Fruit fly (Drosophila melanogaster) whole organism, embryonic: Measurements from ENCODE around the gene CG12995.

ENCODE experiments used
- Abd-B ChIP-seq: fragments of 200-800 bp; sonication (Bioruptor generic); optimal IDR thresholded peaks from 2 replicates; lab custom pipeline; 2018; ENCODE audit warnings: missing biosample characterization, mild to moderate bottlenecking, missing genetic modification characterization, moderate library complexity
- B-H1 ChIP-seq: fragments of 200-800 bp; sonication (Bioruptor generic); IDR thresholded peaks from 3 replicates; pipeline ENCODE4 v1.3.6; 2022; ENCODE audit warnings: missing biosample characterization, missing genetic modification characterization
- Bgb ChIP-seq: fragments of 200-800 bp; sonication (Bioruptor generic); IDR thresholded peaks from 2 replicates; pipeline ENCODE4 v1.3.6; 2022; ENCODE audit warnings: missing biosample characterization, missing genetic modification characterization; ENCODE audit not compliant: partially characterized antibody
- Bteb2 ChIP-seq: fragments of 200-800 bp; sonication (Bioruptor generic); optimal IDR thresholded peaks from 2 replicates; lab custom pipeline; 2016; ENCODE audit warnings: missing biosample characterization, missing genetic modification characterization
- CG10321 ChIP-seq: fragments of 200-800 bp; sonication (Bioruptor generic); IDR thresholded peaks from 2 replicates; pipeline ENCODE4 v1.3.6; 2022; ENCODE audit warnings: missing biosample characterization, missing genetic modification characterization
- CG10462 ChIP-seq: fragments of 200-800 bp; sonication (Bioruptor generic); optimal IDR thresholded peaks from 2 replicates; lab custom pipeline; 2016; ENCODE audit warnings: missing biosample characterization, missing genetic modification characterization
- CG10565 ChIP-seq: fragments of 200-800 bp; sonication (Bioruptor generic); optimal IDR thresholded peaks from 3 replicates; lab custom pipeline; 2016; ENCODE audit warnings: missing biosample characterization, mild to moderate bottlenecking, missing genetic modification characterization
- CG11093 ChIP-seq: fragments of 200-800 bp; sonication (Bioruptor generic); IDR thresholded peaks from 3 replicates; pipeline ENCODE4 v1.3.6; 2022; ENCODE audit warnings: missing biosample characterization, missing genetic modification characterization
- CG11247 ChIP-seq: fragments of 200-800 bp; sonication (Bioruptor generic); IDR thresholded peaks from 2 replicates; pipeline ENCODE4 v1.3.6; 2022; ENCODE audit warnings: missing biosample characterization, missing genetic modification characterization
- CG12299 ChIP-seq: fragments of 200-800 bp; sonication (Bioruptor generic); optimal IDR thresholded peaks from 2 replicates; lab custom pipeline; 2018; ENCODE audit warnings: missing biosample characterization, mild to moderate bottlenecking, missing genetic modification characterization
- CG15011 ChIP-seq: fragments of 200-800 bp; sonication (Bioruptor generic); optimal IDR thresholded peaks from 3 replicates; lab custom pipeline; 2018; ENCODE audit warnings: missing biosample characterization, mild to moderate bottlenecking, missing genetic modification characterization
- CG1647 ChIP-seq: fragments of 200-800 bp; sonication (Bioruptor generic); optimal IDR thresholded peaks from 3 replicates; lab custom pipeline; 2016; ENCODE audit warnings: missing biosample characterization, missing genetic modification characterization
- CG30020 ChIP-seq: fragments of 200-800 bp; optimal IDR thresholded peaks from 2 replicates; lab custom pipeline; 2019; ENCODE audit warnings: missing biosample characterization, mild to moderate bottlenecking, missing genetic modification characterization, moderate library complexity
- CG34224 ChIP-seq: fragments of 200-800 bp; sonication (Bioruptor generic); IDR thresholded peaks from 3 replicates; pipeline ENCODE4 v1.3.6; 2022; ENCODE audit warnings: missing biosample characterization, missing genetic modification characterization; ENCODE audit not compliant: partially characterized antibody
- CG3847 ChIP-seq: fragments of 200-800 bp; sonication (Bioruptor generic); IDR thresholded peaks from 2 replicates; pipeline ENCODE4 v1.3.6; 2022; ENCODE audit warnings: missing biosample characterization, missing genetic modification characterization
- CG42726 ChIP-seq: fragments of 200-800 bp; sonication (Bioruptor generic); IDR thresholded peaks from 2 replicates; pipeline ENCODE4 v1.3.6; 2022; ENCODE audit warnings: missing biosample characterization, missing genetic modification characterization; ENCODE audit not compliant: partially characterized antibody
- CG4282 ChIP-seq: fragments of 200-800 bp; sonication (Bioruptor generic); optimal IDR thresholded peaks from 2 replicates; lab custom pipeline; 2016; ENCODE audit warnings: missing biosample characterization, missing genetic modification characterization
- CG7271 ChIP-seq: fragments of 200-800 bp; sonication (Bioruptor generic); optimal IDR thresholded peaks from 2 replicates; lab custom pipeline; 2018; ENCODE audit warnings: missing biosample characterization, mild to moderate bottlenecking, missing genetic modification characterization, moderate library complexity
- CG8944 ChIP-seq: fragments of 200-800 bp; sonication (Bioruptor generic); optimal IDR thresholded peaks from 3 replicates; lab custom pipeline; 2016; ENCODE audit warnings: missing biosample characterization, missing genetic modification characterization
- CG9817 ChIP-seq: fragments of 200-800 bp; sonication (Bioruptor generic); optimal IDR thresholded peaks from 2 replicates; lab custom pipeline; 2018; ENCODE audit warnings: missing biosample characterization, mild to moderate bottlenecking, missing genetic modification characterization, moderate library complexity
- CrebB ChIP-seq: fragments of 200-800 bp; sonication (Bioruptor generic); optimal IDR thresholded peaks from 3 replicates; lab custom pipeline; 2018; ENCODE audit warnings: missing biosample characterization, mild to moderate bottlenecking, missing genetic modification characterization
- Dip2 ChIP-seq: fragments of 200-800 bp; sonication (Bioruptor generic); IDR thresholded peaks from 2 replicates; pipeline ENCODE4 v1.3.6; 2022; ENCODE audit warnings: missing biosample characterization, missing genetic modification characterization
- E2f1 ChIP-seq: fragments of 200-800 bp; sonication (Bioruptor generic); IDR thresholded peaks from 2 replicates; pipeline ENCODE4 v1.3.6; 2022; ENCODE audit warnings: missing biosample characterization, missing genetic modification characterization
- Hand ChIP-seq: fragments of 200-800 bp; sonication (Bioruptor generic); optimal IDR thresholded peaks from 2 replicates; lab custom pipeline; 2017; ENCODE audit warnings: mild to moderate bottlenecking, missing biosample characterization, missing genetic modification reagents, missing genetic modification characterization
- Hmx ChIP-seq: fragments of 200-800 bp; sonication (Bioruptor generic); optimal IDR thresholded peaks from 2 replicates; lab custom pipeline; 2016; ENCODE audit warnings: missing biosample characterization, missing genetic modification characterization
- MESR4 ChIP-seq: fragments of 200-800 bp; sonication (Bioruptor generic); optimal IDR thresholded peaks from 2 replicates; lab custom pipeline; 2018; ENCODE audit warnings: missing biosample characterization, mild to moderate bottlenecking, missing genetic modification characterization, moderate library complexity
- Med ChIP-seq: fragments of 200-800 bp; sonication (Bioruptor generic); peaks from one replicate; lab custom pipeline; 2016; ENCODE audit warnings: missing biosample characterization, missing genetic modification characterization, mild to moderate bottlenecking, inconsistent platforms, moderate library complexity
- NC2α ChIP-seq: fragments of 200-800 bp; sonication (Bioruptor generic); optimal IDR thresholded peaks from 2 replicates; lab custom pipeline; 2016; ENCODE audit warnings: missing biosample characterization, missing genetic modification characterization
- Nf-YA ChIP-seq: fragments of 200-800 bp; sonication (Bioruptor generic); IDR thresholded peaks from 2 replicates; pipeline ENCODE4 v1.3.6; 2022; ENCODE audit warnings: missing biosample characterization, missing genetic modification characterization
- Optix ChIP-seq: fragments of 200-800 bp; sonication (Bioruptor generic); IDR thresholded peaks from 3 replicates; pipeline ENCODE4 v1.3.6; 2022; ENCODE audit warnings: missing biosample characterization, missing genetic modification characterization
- Ravus ChIP-seq: fragments of 200-800 bp; sonication (Bioruptor generic); IDR thresholded peaks from 2 replicates; pipeline ENCODE4 v1.3.6; 2022; ENCODE audit warnings: missing biosample characterization, missing genetic modification characterization
- Scr ChIP-seq: fragments of 200-800 bp; sonication (Bioruptor generic); IDR thresholded peaks from 2 replicates; pipeline ENCODE4 v1.3.6; 2022; ENCODE audit warnings: missing biosample characterization, missing genetic modification characterization; ENCODE audit not compliant: partially characterized antibody
- Sin3A ChIP-seq: fragments of >200 bp; optimal IDR thresholded peaks from 2 replicates; lab custom pipeline; 2018
- Ssrp ChIP-seq: fragments of 200-800 bp; sonication (Bioruptor generic); optimal IDR thresholded peaks from 2 replicates; lab custom pipeline; 2018; ENCODE audit warnings: missing biosample characterization, mild to moderate bottlenecking, missing genetic modification characterization, moderate library complexity
- abd-A ChIP-seq: fragments of 200-800 bp; sonication (Bioruptor generic); optimal IDR thresholded peaks from 3 replicates; lab custom pipeline; 2019; ENCODE audit warnings: missing biosample characterization, mild to moderate bottlenecking, missing genetic modification characterization, moderate library complexity
- cwo ChIP-seq: fragments of 200-800 bp; sonication (Bioruptor generic); optimal IDR thresholded peaks from 3 replicates; lab custom pipeline; 2017; ENCODE audit warnings: missing biosample characterization, missing genetic modification characterization, mild to moderate bottlenecking, moderate library complexity, missing genetic modification reagents
- dpn ChIP-seq, 2 experiments: fragments of 200-800 bp; sonication (Bioruptor generic); optimal IDR thresholded peaks; 3 replicates each; lab custom pipeline; 2016; ENCODE audit warnings: missing biosample characterization in 2 of 2, missing genetic modification characterization in 2 of 2
- gem ChIP-seq: fragments of 200-800 bp; sonication (Bioruptor generic); optimal IDR thresholded peaks from 2 replicates; lab custom pipeline; 2019; ENCODE audit warnings: missing biosample characterization, mild to moderate bottlenecking, missing genetic modification characterization, moderate library complexity
- gfzf ChIP-seq: fragments of 200-800 bp; sonication (Bioruptor generic); optimal IDR thresholded peaks from 2 replicates; lab custom pipeline; 2016; ENCODE audit warnings: missing biosample characterization, mild to moderate bottlenecking, missing genetic modification characterization, moderate library complexity
- gsb ChIP-seq: fragments of 200-800 bp; sonication (Bioruptor generic); IDR thresholded peaks from 2 replicates; pipeline ENCODE4 v1.3.6; 2022; ENCODE audit warnings: missing biosample characterization, missing genetic modification characterization
- her ChIP-seq: fragments of 200-800 bp; sonication (Bioruptor generic); optimal IDR thresholded peaks from 2 replicates; lab custom pipeline; 2016; ENCODE audit warnings: missing biosample characterization, missing genetic modification characterization
- insv ChIP-seq, 2 experiments: fragments of 200-800 bp; sonication (Bioruptor generic); optimal IDR thresholded peaks; 3 replicates each; lab custom pipeline; 2016 to 2018; ENCODE audit warnings: missing biosample characterization in 2 of 2, missing genetic modification characterization in 2 of 2
- ken ChIP-seq: fragments of 200-800 bp; sonication (Bioruptor generic); IDR thresholded peaks from 3 replicates; pipeline ENCODE4 v1.3.6; 2022; ENCODE audit warnings: missing biosample characterization, missing genetic modification characterization
- knrl ChIP-seq: fragments of 200-800 bp; sonication (Bioruptor generic); IDR thresholded peaks from 3 replicates; pipeline ENCODE4 v1.3.6; 2022; ENCODE audit warnings: missing biosample characterization, missing genetic modification characterization; ENCODE audit not compliant: partially characterized antibody
- slbo ChIP-seq: fragments of 200-800 bp; sonication (Bioruptor generic); IDR thresholded peaks from 2 replicates; pipeline ENCODE4 v1.3.6; 2022; ENCODE audit warnings: missing biosample characterization, missing genetic modification characterization
- tap ChIP-seq: fragments of 200-800 bp; optimal IDR thresholded peaks from 3 replicates; lab custom pipeline; 2019; ENCODE audit warnings: missing biosample characterization, mild to moderate bottlenecking, missing genetic modification characterization, moderate library complexity
- tna ChIP-seq: fragments of 200-800 bp; sonication (Bioruptor generic); IDR thresholded peaks from 2 replicates; pipeline ENCODE4 v1.3.6; 2022; ENCODE audit warnings: missing biosample characterization, missing genetic modification characterization; ENCODE audit not compliant: partially characterized antibody
- toy ChIP-seq: fragments of 200-800 bp; sonication (Bioruptor generic); IDR thresholded peaks from 2 replicates; pipeline ENCODE4 v1.3.6; 2022; ENCODE audit warnings: missing biosample characterization, missing genetic modification characterization
- tx ChIP-seq: fragments of 200-800 bp; sonication (Bioruptor generic); optimal IDR thresholded peaks from 2 replicates; lab custom pipeline; 2016; ENCODE audit warnings: missing biosample characterization, missing genetic modification characterization
- vnd ChIP-seq: fragments of 200-800 bp; sonication (Bioruptor generic); IDR thresholded peaks from 3 replicates; pipeline ENCODE4 v1.3.6; 2022; ENCODE audit warnings: missing biosample characterization, missing genetic modification characterization; ENCODE audit not compliant: partially characterized antibody
- z ChIP-seq: fragments of 200-800 bp; sonication (Bioruptor generic); IDR thresholded peaks from 3 replicates; pipeline ENCODE4 v1.3.6; 2022; ENCODE audit warnings: missing biosample characterization, missing genetic modification characterization

Gene CG12995

dm6 chrX:17229475-17230169 is 19.8 kb upstream of the CG12995 start (continued):
- TF ChIP-seq Bgb: no peak
- TF ChIP-seq z (GFP tag; lab: Robert Waterston, UW): no peak
- TF ChIP-seq ken (GFP tag; lab: Robert Waterston, UW): no peak
- peak; percentile 34 for TF ChIP-seq Abd-B (GFP tag; lab: Kevin White, UChicago)
- TF ChIP-seq B-H1 (GFP tag; lab: Robert Waterston, UW): no peak
- TF ChIP-seq toy: no peak
- TF ChIP-seq CG15011: no peak
- TF ChIP-seq Ssrp (tag; lab: Kevin White, UChicago): peak; percentile 52
- TF ChIP-seq CG8944 (GFP tag; lab: Kevin White, UChicago): no peak
- no peak for TF ChIP-seq tx (GFP tag; lab: Kevin White, UChicago)
- TF ChIP-seq NC2α (GFP tag; lab: Kevin White, UChicago): no peak
- no peak for TF ChIP-seq CG4282 (GFP tag; lab: Kevin White, UChicago)
- TF ChIP-seq CG10321 (GFP tag; lab: Robert Waterston, UW): no peak
- no peak for TF ChIP-seq Ravus (GFP tag; lab: Robert Waterston, UW)
- TF ChIP-seq dpn (GFP tag; optimal IDR thresholded peaks at IDR 0.05; lab: Kevin White, UChicago): peak in 1 of 2 experiments; percentile 18
- no peak for TF ChIP-seq CG11093 (GFP tag; lab: Robert Waterston, UW)
- TF ChIP-seq CG42726 (GFP tag; lab: Robert Waterston, UW): no peak
- no peak for TF ChIP-seq knrl (GFP tag; lab: Robert Waterston, UW)
- no peak for TF ChIP-seq CG12299 (tag; lab: Kevin White, UChicago)
- no peak for TF ChIP-seq CG30020 (tag; lab: Kevin White, UChicago)
- TF ChIP-seq Hand (GFP tag; lab: Kevin White, UChicago): no peak
- TF ChIP-seq gsb (GFP tag; lab: Robert Waterston, UW): no peak
- TF ChIP-seq slbo (GFP tag; lab: Robert Waterston, UW): no peak; the same call in 1 of the 2 replicates
- peak; percentile 3 for TF ChIP-seq gfzf
- TF ChIP-seq CG10462 (GFP tag; lab: Kevin White, UChicago): no peak
- TF ChIP-seq tap: no peak
- no peak for TF ChIP-seq Hmx (GFP tag; lab: Kevin White, UChicago)
- TF ChIP-seq E2f1: no peak
- TF ChIP-seq Scr: no peak
- no peak for TF ChIP-seq Nf-YA (GFP tag; lab: Robert Waterston, UW)
- no peak for TF ChIP-seq Optix (GFP tag; lab: Robert Waterston, UW)
- TF ChIP-seq CG34224 (GFP tag; lab: Robert Waterston, UW): no peak
- TF ChIP-seq MESR4 (GFP tag; lab: Kevin White, UChicago): no peak
- no peak for TF ChIP-seq vnd (GFP tag; lab: Robert Waterston, UW)
- TF ChIP-seq Dip2 (GFP tag; lab: Robert Waterston, UW): peak; percentile 80
- no peak for TF ChIP-seq insv (GFP tag; optimal IDR thresholded peaks at IDR 0.05; lab: Kevin White, UChicago)
- no peak for TF ChIP-seq Bteb2
- no peak for TF ChIP-seq tna
- no peak for TF ChIP-seq CG1647
- TF ChIP-seq CG11247 (GFP tag; lab: Robert Waterston, UW): peak; percentile 64
- TF ChIP-seq cwo (GFP tag; lab: Kevin White, UChicago): no peak
- TF ChIP-seq CG10565 (GFP tag; lab: Kevin White, UChicago): no peak
- TF ChIP-seq CG9817 (tag; lab: Kevin White, UChicago): peak; percentile 23
- TF ChIP-seq CG7271 (tag; lab: Kevin White, UChicago): no peak
- peak; percentile 65 for TF ChIP-seq gem (tag; lab: Kevin White, UChicago)
- no peak for TF ChIP-seq CG3847
- TF ChIP-seq CrebB (tag; lab: Kevin White, UChicago): no peak
- TF ChIP-seq Sin3A (lab: Kevin White, UChicago): no peak
- peak; percentile 84 for TF ChIP-seq Med (GFP tag; lab: Kevin White, UChicago)
- TF ChIP-seq abd-A (tag; lab: Kevin White, UChicago): peak; percentile 74
- TF ChIP-seq her: no peak
